Worm (Caenorhabditis elegans) whole organism, early embryonic: Measurements from ENCODE around the gene pax-1.
A peak's percentile ranks its signal among the peaks of the same experiment; 100 is the strongest.

Source experiments
- B0310.2 ChIP-seq: sonication (generic microtip); optimal IDR thresholded peaks from 2 replicates; lab custom pipeline; 2016; ENCODE audit warnings: mild to moderate bottlenecking, missing genetic modification characterization, missing compliant biosample characterization
- F13C5.2 ChIP-seq: sonication (generic microtip); optimal IDR thresholded peaks from 2 replicates; lab custom pipeline; 2017; ENCODE audit warnings: mild to moderate bottlenecking, missing genetic modification characterization, inconsistent platforms, missing compliant biosample characterization
- aly-1 ChIP-seq: sonication (generic microtip); optimal IDR thresholded peaks from 2 replicates; lab custom pipeline; 2016; ENCODE audit warnings: missing genetic modification characterization, missing compliant biosample characterization
- ama-1 ChIP-seq: fragments of 150-350 bp; optimal IDR thresholded peaks from 2 replicates; lab custom pipeline; 2014
- ets-7 ChIP-seq: sonication (generic microtip); optimal IDR thresholded peaks from 2 replicates; lab custom pipeline; 2016; ENCODE audit warnings: missing genotype, missing genetic modification characterization, missing compliant biosample characterization
- flt-1 ChIP-seq: fragments of 200-800 bp; sonication (Bioruptor generic); IDR thresholded peaks from 2 replicates; pipeline ENCODE4 v1.3.6; 2022; ENCODE audit warnings: missing genetic modification characterization, missing compliant biosample characterization
- hmbx-1 ChIP-seq: sonication (generic microtip); optimal IDR thresholded peaks from 2 replicates; lab custom pipeline; 2016; ENCODE audit warnings: mild to moderate bottlenecking, missing genetic modification characterization, missing compliant biosample characterization
- scrt-1 ChIP-seq: fragments of 200-800 bp; sonication (Bioruptor generic); IDR thresholded peaks from 2 replicates; pipeline ENCODE4 v1.3.6; 2022; ENCODE audit warnings: missing genetic modification characterization, missing compliant biosample characterization
- sea-1 ChIP-seq: fragments of 200-800 bp; sonication (Bioruptor generic); conservative IDR thresholded peaks from 2 replicates; pipeline ENCODE4 v1.3.6; 2022; ENCODE audit warnings: missing genetic modification characterization, missing compliant biosample characterization
- tbx-11 ChIP-seq: fragments of 200-800 bp; sonication (Bioruptor generic); IDR thresholded peaks from 2 replicates; pipeline ENCODE4 v1.3.6; 2022; ENCODE audit warnings: missing genetic modification characterization, missing compliant biosample characterization
- tbx-37 ChIP-seq: fragments of 200-800 bp; sonication (Bioruptor generic); conservative IDR thresholded peaks from 2 replicates; pipeline ENCODE4 v1.3.6; 2022; ENCODE audit warnings: missing genetic modification reagents, missing genetic modification characterization, missing compliant biosample characterization
- tra-4 ChIP-seq: sonication (generic microtip); optimal IDR thresholded peaks from 2 replicates; lab custom pipeline; 2017; ENCODE audit warnings: missing genetic modification characterization, missing compliant biosample characterization

DNA sequence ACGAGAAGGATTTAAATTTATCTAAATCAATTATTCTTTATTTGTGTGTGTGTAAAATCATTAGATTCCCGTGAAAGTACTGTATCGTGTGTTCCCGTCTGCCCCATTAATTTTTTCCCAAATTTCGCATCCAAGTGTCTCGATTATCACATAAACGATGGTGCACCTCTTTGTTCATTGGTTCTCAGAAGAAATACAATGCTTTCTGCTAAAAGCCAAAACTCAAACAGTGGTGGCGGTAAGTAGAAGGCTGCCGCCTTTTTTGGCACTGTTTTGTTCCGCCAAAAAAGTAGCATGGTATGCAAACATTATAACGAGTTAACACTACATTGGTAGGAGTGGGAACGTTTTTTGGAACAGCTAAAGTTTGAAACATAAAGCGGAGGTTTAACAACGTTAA is 1.3 kb upstream of the pax-1 start:
- TF ChIP-seq tbx-37 (GFP tag; lab: Robert Waterston, UW) (no peak), scrt-1 (GFP tag; lab: Robert Waterston, UW) (no peak), hmbx-1 (tag; lab: Kevin White, UChicago) (no peak), ama-1 (lab: Kevin White, UChicago) (peak; percentile 22), B0310.2 (tag; lab: Kevin White, UChicago) (no peak), ets-7 (tag; lab: Kevin White, UChicago) (no peak), tbx-11 (GFP tag; lab: Robert Waterston, UW) (no peak), tra-4 (tag; lab: Kevin White, UChicago) (no peak), aly-1 (tag; lab: Kevin White, UChicago) (no peak), sea-1 (GFP tag; lab: Robert Waterston, UW) (no peak), flt-1 (GFP tag; lab: Robert Waterston, UW) (no peak), F13C5.2 (tag; lab: Kevin White, UChicago) (no peak)
